Fruit fly (Drosophila melanogaster) whole organism, embryonic: ENCODE data around the gene CG1951.

Experiments used
- Aef1 ChIP-seq: fragments of 200-800 bp; sonication (Bioruptor generic); IDR thresholded peaks from 3 replicates; pipeline ENCODE4 v1.3.6; 2022; ENCODE audit warnings: missing biosample characterization, missing genetic modification characterization
- Bgb ChIP-seq: fragments of 200-800 bp; sonication (Bioruptor generic); IDR thresholded peaks from 2 replicates; pipeline ENCODE4 v1.3.6; 2022; ENCODE audit warnings: missing biosample characterization, missing genetic modification characterization; ENCODE audit not compliant: partially characterized antibody
- CG11085 ChIP-seq: fragments of 200-800 bp; sonication (Bioruptor generic); IDR thresholded peaks from 2 replicates; pipeline ENCODE4 v1.3.6; 2022; ENCODE audit warnings: missing biosample characterization, missing genetic modification characterization
- CG12299 ChIP-seq: fragments of 200-800 bp; sonication (Bioruptor generic); optimal IDR thresholded peaks from 2 replicates; lab custom pipeline; 2018; ENCODE audit warnings: missing biosample characterization, mild to moderate bottlenecking, missing genetic modification characterization
- CG12659 ChIP-seq: fragments of 200-800 bp; sonication (Bioruptor generic); optimal IDR thresholded peaks from 3 replicates; lab custom pipeline; 2017; ENCODE audit warnings: mild to moderate bottlenecking, missing biosample characterization, missing genetic modification reagents, missing genetic modification characterization
- CG13775 ChIP-seq: fragments of 200-800 bp; sonication (Bioruptor generic); optimal IDR thresholded peaks from 3 replicates; lab custom pipeline; 2017; ENCODE audit warnings: missing biosample characterization, mild to moderate bottlenecking, missing genetic modification characterization
- CG13894 ChIP-seq: fragments of 200-800 bp; sonication (Bioruptor generic); optimal IDR thresholded peaks from 3 replicates; lab custom pipeline; 2018; ENCODE audit warnings: missing biosample characterization, mild to moderate bottlenecking, missing genetic modification characterization, moderate library complexity
- CG15011 ChIP-seq: fragments of 200-800 bp; sonication (Bioruptor generic); optimal IDR thresholded peaks from 3 replicates; lab custom pipeline; 2018; ENCODE audit warnings: missing biosample characterization, mild to moderate bottlenecking, missing genetic modification characterization
- CG17328 ChIP-seq: fragments of 200-800 bp; sonication (Bioruptor generic); IDR thresholded peaks from 2 replicates; pipeline ENCODE4 v1.3.6; 2022; ENCODE audit warnings: missing biosample characterization, missing genetic modification characterization
- CG17359 ChIP-seq: fragments of 200-800 bp; sonication (Bioruptor generic); optimal IDR thresholded peaks from 3 replicates; lab custom pipeline; 2018; ENCODE audit warnings: missing biosample characterization, mild to moderate bottlenecking, missing genetic modification characterization, moderate library complexity
- CG17612 ChIP-seq: fragments of 200-800 bp; sonication (Bioruptor generic); IDR thresholded peaks from 2 replicates; pipeline ENCODE4 v1.3.6; 2022; ENCODE audit warnings: missing biosample characterization, missing genetic modification characterization
- CG2116 ChIP-seq: fragments of 200-800 bp; sonication (Bioruptor generic); optimal IDR thresholded peaks from 3 replicates; lab custom pipeline; 2018; ENCODE audit warnings: missing biosample characterization, mild to moderate bottlenecking, missing genetic modification characterization
- CG2129 ChIP-seq: fragments of 200-800 bp; sonication (Bioruptor generic); IDR thresholded peaks from 2 replicates; pipeline ENCODE4 v1.3.6; 2022; ENCODE audit warnings: missing biosample characterization, missing genetic modification characterization; ENCODE audit not compliant: partially characterized antibody
- CG2875 ChIP-seq: fragments of 200-800 bp; sonication (Bioruptor generic); optimal IDR thresholded peaks from 2 replicates; lab custom pipeline; 2017; ENCODE audit warnings: missing biosample characterization, mild to moderate bottlenecking, missing genetic modification characterization, missing genetic modification reagents
- CG2889 ChIP-seq: fragments of 200-800 bp; sonication (Bioruptor generic); IDR thresholded peaks from 3 replicates; pipeline ENCODE4 v1.3.6; 2022; ENCODE audit warnings: missing biosample characterization, missing genetic modification characterization
- CG32772 ChIP-seq: fragments of 200-800 bp; sonication (Bioruptor generic); IDR thresholded peaks from 2 replicates; pipeline ENCODE4 v1.3.6; 2022; ENCODE audit warnings: missing biosample characterization, missing genetic modification characterization
- CG3281 ChIP-seq: fragments of 200-800 bp; sonication (Bioruptor generic); optimal IDR thresholded peaks from 3 replicates; lab custom pipeline; 2017; ENCODE audit warnings: missing biosample characterization, mild to moderate bottlenecking, missing genetic modification characterization
- CG33213 ChIP-seq: fragments of 200-800 bp; sonication (Bioruptor generic); optimal IDR thresholded peaks from 3 replicates; lab custom pipeline; 2016; ENCODE audit warnings: missing biosample characterization, missing genetic modification characterization
- CG7357 ChIP-seq: fragments of 200-800 bp; sonication (Bioruptor generic); IDR thresholded peaks from 3 replicates; pipeline ENCODE4 v1.3.6; 2022; ENCODE audit warnings: missing biosample characterization, missing genetic modification characterization
- CG8388 ChIP-seq: fragments of 200-800 bp; sonication (Bioruptor generic); optimal IDR thresholded peaks from 2 replicates; lab custom pipeline; 2019; ENCODE audit warnings: missing biosample characterization, mild to moderate bottlenecking, missing genetic modification characterization, moderate library complexity
- CrebB ChIP-seq: fragments of 200-800 bp; sonication (Bioruptor generic); optimal IDR thresholded peaks from 3 replicates; lab custom pipeline; 2018; ENCODE audit warnings: missing biosample characterization, mild to moderate bottlenecking, missing genetic modification characterization
- Dp ChIP-seq: fragments of 200-800 bp; sonication (Bioruptor generic); optimal IDR thresholded peaks from 2 replicates; lab custom pipeline; 2018; ENCODE audit warnings: missing biosample characterization, mild to moderate bottlenecking, missing genetic modification characterization, moderate library complexity
- E2f1 ChIP-seq: fragments of 200-800 bp; sonication (Bioruptor generic); IDR thresholded peaks from 2 replicates; pipeline ENCODE4 v1.3.6; 2022; ENCODE audit warnings: missing biosample characterization, missing genetic modification characterization
- Fer3 ChIP-seq: fragments of 200-800 bp; sonication (Bioruptor generic); optimal IDR thresholded peaks from 2 replicates; lab custom pipeline; 2018; ENCODE audit warnings: missing biosample characterization, mild to moderate bottlenecking, missing genetic modification characterization, moderate library complexity
- Lpt ChIP-seq: fragments of >200 bp; optimal IDR thresholded peaks from 2 replicates; lab custom pipeline; 2018; ENCODE audit warnings: missing biosample characterization, missing genetic modification characterization
- MESR4 ChIP-seq: fragments of 200-800 bp; sonication (Bioruptor generic); optimal IDR thresholded peaks from 2 replicates; lab custom pipeline; 2018; ENCODE audit warnings: missing biosample characterization, mild to moderate bottlenecking, missing genetic modification characterization, moderate library complexity
- MTF-1 ChIP-seq: fragments of 200-800 bp; sonication (Bioruptor generic); optimal IDR thresholded peaks from 2 replicates; lab custom pipeline; 2018; ENCODE audit warnings: missing biosample characterization, mild to moderate bottlenecking, missing genetic modification characterization, borderline replicate concordance
- Opbp ChIP-seq: fragments of 200-800 bp; sonication (Bioruptor generic); IDR thresholded peaks from 3 replicates; pipeline ENCODE4 v1.3.6; 2022; ENCODE audit warnings: missing biosample characterization, missing genetic modification characterization; ENCODE audit not compliant: partially characterized antibody
- Optix ChIP-seq: fragments of 200-800 bp; sonication (Bioruptor generic); IDR thresholded peaks from 3 replicates; pipeline ENCODE4 v1.3.6; 2022; ENCODE audit warnings: missing biosample characterization, missing genetic modification characterization
- Side ChIP-seq: fragments of 200-800 bp; sonication (Bioruptor generic); optimal IDR thresholded peaks from 2 replicates; lab custom pipeline; 2016; ENCODE audit warnings: missing biosample characterization, missing genetic modification characterization
- Sin3A ChIP-seq: fragments of >200 bp; optimal IDR thresholded peaks from 2 replicates; lab custom pipeline; 2018
- Taf1 ChIP-seq: fragments of 200-800 bp; sonication (Bioruptor generic); IDR thresholded peaks from 2 replicates; pipeline ENCODE4 v1.3.6; 2022; ENCODE audit warnings: missing biosample characterization, missing genetic modification characterization
- abd-A ChIP-seq: fragments of 200-800 bp; sonication (Bioruptor generic); optimal IDR thresholded peaks from 3 replicates; lab custom pipeline; 2019; ENCODE audit warnings: missing biosample characterization, mild to moderate bottlenecking, missing genetic modification characterization, moderate library complexity
- ac ChIP-seq: fragments of 200-800 bp; sonication (Bioruptor generic); optimal IDR thresholded peaks from 3 replicates; lab custom pipeline; 2017; ENCODE audit warnings: missing biosample characterization, mild to moderate bottlenecking, missing genetic modification characterization
- br ChIP-seq: fragments of >200 bp; optimal IDR thresholded peaks from 2 replicates; lab custom pipeline; 2017
- bsh ChIP-seq, 2 experiments: fragments of 200-800 bp; sonication (Bioruptor generic); optimal IDR thresholded peaks; 2 replicates each; lab custom pipeline; 2017 to 2018; ENCODE audit warnings: mild to moderate bottlenecking in 2 of 2, missing biosample characterization in 2 of 2, missing genetic modification characterization in 2 of 2, moderate library complexity in 1 of 2
- croc ChIP-seq: fragments of 200-800 bp; sonication (Bioruptor generic); conservative IDR thresholded peaks from 3 replicates; pipeline ENCODE4 v1.3.6; 2022; ENCODE audit warnings: missing biosample characterization, missing genetic modification characterization
- dm ChIP-seq: fragments of 200-800 bp; sonication (Bioruptor generic); optimal IDR thresholded peaks from 3 replicates; lab custom pipeline; 2016; ENCODE audit warnings: missing biosample characterization, missing genetic modification characterization
- ftz-f1 ChIP-seq: fragments of 200-800 bp; sonication (Bioruptor generic); optimal IDR thresholded peaks from 2 replicates; lab custom pipeline; 2016; ENCODE audit warnings: missing biosample characterization, missing genetic modification characterization
- grau ChIP-seq: fragments of 200-800 bp; optimal IDR thresholded peaks from 3 replicates; lab custom pipeline; 2019; ENCODE audit warnings: missing biosample characterization, mild to moderate bottlenecking, missing genetic modification characterization, moderate library complexity
- ham ChIP-seq: fragments of 200-800 bp; sonication (Bioruptor generic); IDR thresholded peaks from 2 replicates; pipeline ENCODE4 v1.3.6; 2022; ENCODE audit warnings: missing biosample characterization, missing genetic modification characterization
- lola ChIP-seq, 3 experiments: fragments of >200 bp in 2 of 3; fragments of 200-800 bp in 1 of 3; sonication (Bioruptor generic) in 1 of 3; optimal IDR thresholded peaks; 2 replicates each; lab custom pipeline; 2017 to 2019; ENCODE audit warnings: missing biosample characterization in 3 of 3, missing genetic modification characterization in 3 of 3, mild to moderate bottlenecking in 1 of 3, moderate library complexity in 1 of 3
- phol ChIP-seq: fragments of 200-800 bp; sonication (Bioruptor generic); optimal IDR thresholded peaks from 3 replicates; lab custom pipeline; 2018; ENCODE audit warnings: missing biosample characterization, mild to moderate bottlenecking, missing genetic modification characterization, moderate library complexity
- pnt ChIP-seq: fragments of 200-800 bp; sonication (Bioruptor generic); optimal IDR thresholded peaks from 3 replicates; lab custom pipeline; 2016; ENCODE audit warnings: missing biosample characterization, missing genetic modification characterization
- run ChIP-seq: fragments of 200-800 bp; sonication (Bioruptor generic); optimal IDR thresholded peaks from 3 replicates; lab custom pipeline; 2018; ENCODE audit warnings: missing biosample characterization, mild to moderate bottlenecking, missing genetic modification characterization
- scrt ChIP-seq: fragments of 200-800 bp; sonication (Bioruptor generic); optimal IDR thresholded peaks from 2 replicates; lab custom pipeline; 2018; ENCODE audit warnings: missing biosample characterization, mild to moderate bottlenecking, missing genetic modification characterization, moderate library complexity
- shn ChIP-seq: fragments of 200-800 bp; sonication (Bioruptor generic); optimal IDR thresholded peaks from 3 replicates; lab custom pipeline; 2016; ENCODE audit warnings: missing biosample characterization, missing genetic modification characterization
- slou ChIP-seq: fragments of 200-800 bp; sonication (Bioruptor generic); optimal IDR thresholded peaks from 3 replicates; lab custom pipeline; 2016; ENCODE audit warnings: missing biosample characterization, missing genetic modification characterization

CG1951 gene

DNA sequence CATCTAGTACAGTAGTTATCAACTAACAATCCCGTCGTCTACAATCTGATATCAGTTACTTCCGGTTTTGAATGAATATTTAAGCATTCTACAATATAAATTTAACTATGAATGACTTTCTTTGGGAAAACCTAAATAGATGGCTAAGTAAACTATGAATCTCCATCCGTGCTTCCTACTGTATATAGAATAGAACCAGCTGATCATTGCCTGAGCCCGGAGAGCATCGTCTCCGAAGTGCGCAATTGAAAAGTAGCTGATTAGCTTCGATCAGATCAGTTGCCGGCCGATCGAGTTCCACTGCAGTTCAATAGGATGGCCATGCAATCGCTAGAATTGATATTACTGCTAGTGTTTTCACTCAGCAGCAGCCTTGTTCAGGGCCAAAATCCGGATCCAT is 23.7 kb downstream of the CG1951 start, which contains the start of gene CG11841:
TSS of gene CG11841 (plus strand) at position 301 of the 400 bp plus-strand sequence.
- TF ChIP-seq ftz-f1 (GFP tag; lab: Kevin White, UChicago), result no peak
- TF ChIP-seq abd-A, result no peak
- TF ChIP-seq CG15011 (GFP tag; lab: Kevin White, UChicago), result no peak
- no peak for TF ChIP-seq CG3281
- TF ChIP-seq shn, result no peak
- TF ChIP-seq ham, result no peak
- no peak for TF ChIP-seq CrebB (tag; lab: Kevin White, UChicago)
- no peak for TF ChIP-seq Lpt (GFP tag; lab: Kevin White, UChicago)
- no peak for TF ChIP-seq CG13894 (tag; lab: Kevin White, UChicago)
- no peak for TF ChIP-seq CG12299 (tag; lab: Kevin White, UChicago)
- TF ChIP-seq ac (GFP tag; lab: Kevin White, UChicago), result no peak
- no peak for TF ChIP-seq run (tag; lab: Kevin White, UChicago)
- no peak for TF ChIP-seq CG11085 (GFP tag; lab: Robert Waterston, UW)
- no peak for TF ChIP-seq croc (GFP tag; lab: Robert Waterston, UW)
- TF ChIP-seq CG2129 (GFP tag; lab: Robert Waterston, UW), result no peak
- no peak for TF ChIP-seq slou (GFP tag; lab: Kevin White, UChicago)
- TF ChIP-seq CG2875, result no peak

DNA sequence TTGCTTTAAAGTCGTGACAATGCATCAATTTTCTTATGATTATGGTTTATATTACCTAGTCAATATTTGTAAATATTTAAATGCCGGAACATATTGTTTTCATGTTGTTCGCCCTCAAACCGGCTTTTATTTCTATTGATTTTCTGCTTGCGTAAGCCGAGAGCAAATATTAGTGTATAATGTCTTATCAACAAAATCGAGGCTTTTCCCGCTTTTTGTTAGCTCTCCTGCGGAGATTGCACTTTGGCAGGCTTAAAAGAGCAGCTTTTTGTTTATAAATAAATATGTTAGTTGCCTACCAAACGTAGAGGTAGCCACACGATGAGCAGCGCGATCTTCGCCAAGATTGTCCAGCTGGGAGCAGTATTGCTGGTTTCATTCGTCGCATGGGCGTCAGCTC is 25.3 kb downstream of the CG1951 start, which contains the start of gene CG11842:
TSS of gene CG11842 (plus strand) at position 301 of the 400 bp plus-strand sequence.
- no peak for TF ChIP-seq CG2116
- no peak for TF ChIP-seq dm (GFP tag; lab: Kevin White, UChicago)
- no peak for TF ChIP-seq br
- TF ChIP-seq Fer3 (tag; lab: Kevin White, UChicago), result no peak
- TF ChIP-seq Side (GFP tag; lab: Kevin White, UChicago), result no peak

DNA sequence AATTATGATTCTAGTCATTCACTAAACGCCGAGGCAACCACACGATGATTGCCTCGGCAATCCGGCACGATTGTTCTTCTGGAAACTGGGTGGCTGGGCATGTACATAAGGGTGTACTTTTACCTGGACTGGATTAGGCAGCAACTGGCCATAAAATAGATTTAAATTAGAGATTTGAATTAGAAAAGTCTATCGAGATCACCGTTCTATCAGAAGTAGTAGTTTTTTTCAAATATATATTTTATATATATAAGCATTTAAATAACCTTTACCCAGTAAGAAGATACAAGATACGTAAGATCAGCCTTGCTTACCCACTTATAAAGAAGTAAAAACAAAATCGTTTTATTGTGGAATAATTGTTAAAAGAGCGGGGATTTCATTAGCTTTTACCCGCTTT is 27.0 kb downstream of the CG1951 start, which contains the start of gene CG11843:
TSS of gene CG11843 (plus strand) at position 301 of the 400 bp plus-strand sequence.
- TF ChIP-seq Bgb (GFP tag; lab: Robert Waterston, UW), result no peak
- no peak for TF ChIP-seq lola (GFP tag; optimal IDR thresholded peaks at IDR 0.05; lab: Kevin White, UChicago)
- no peak for TF ChIP-seq CG13775 (GFP tag; lab: Kevin White, UChicago)
- no peak for TF ChIP-seq CG8388 (GFP tag; lab: Kevin White, UChicago)
- TF ChIP-seq Aef1, result no peak
- TF ChIP-seq CG17359, result no peak
- TF ChIP-seq CG17328, result no peak
- TF ChIP-seq CG33213 (GFP tag; lab: Kevin White, UChicago), result no peak

DNA sequence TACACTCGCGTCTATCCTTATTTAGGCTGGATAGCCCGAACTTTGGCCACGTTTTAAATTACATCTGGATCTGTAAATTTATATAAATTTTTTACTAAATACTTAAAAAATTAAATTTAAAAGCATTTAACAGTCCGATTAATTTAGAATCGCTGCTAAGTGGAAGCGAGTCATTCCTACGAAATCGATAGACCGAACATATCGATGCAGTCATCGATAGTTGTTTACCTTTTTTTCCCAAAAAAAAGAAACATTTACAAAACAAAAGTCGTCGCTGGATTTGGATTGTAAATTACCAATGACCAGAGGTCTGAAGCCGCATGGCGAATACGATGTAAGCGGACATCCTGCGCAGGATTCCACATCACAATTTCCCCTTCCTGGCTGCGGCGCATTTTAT is 28.7 kb downstream of the CG1951 start, which contains the start of gene Sirt7:
TSS of gene Sirt7 (plus strand) at position 218 of the 400 bp plus-strand sequence.
- TF ChIP-seq MESR4 (peak; percentile 22), scrt (GFP tag; lab: Kevin White, UChicago) (no peak), phol (tag; lab: Kevin White, UChicago) (peak; percentile 13), CG17612 (GFP tag; lab: Robert Waterston, UW) (no peak), CG7357 (GFP tag; lab: Robert Waterston, UW) (peak; percentile 63; the same call in 2 of the 3 replicates), Taf1 (GFP tag; lab: Robert Waterston, UW) (no peak), CG12659 (GFP tag; lab: Kevin White, UChicago) (peak; percentile 30), Sin3A (lab: Kevin White, UChicago) (peak; percentile 29), Opbp (GFP tag; lab: Robert Waterston, UW) (peak; percentile 92), MTF-1 (GFP tag; lab: Kevin White, UChicago) (no peak), CG32772 (GFP tag; lab: Robert Waterston, UW) (0 out of 2 replicates have a peak, but pooled peaks have one; percentile 21), Optix (GFP tag; lab: Robert Waterston, UW) (no peak), pnt (GFP tag; lab: Kevin White, UChicago) (no peak), CG2889 (GFP tag; lab: Robert Waterston, UW) (no peak), grau (tag; lab: Kevin White, UChicago) (no peak), Dp (peak; percentile 35), bsh (GFP tag; optimal IDR thresholded peaks at IDR 0.05; lab: Kevin White, UChicago) (peak in 1 of 2 experiments; percentile 79), E2f1 (GFP tag; lab: Robert Waterston, UW) (no peak), CG13894 (tag; lab: Kevin White, UChicago) (no peak)
